Worm (Caenorhabditis elegans): ENCODE data around the gene twk-13.

Gene twk-13

ce11 chrV:12300166-12300565, 37.6 kb downstream of the twk-13 start (continued):
- TF ChIP-seq T26A5.8 (tag; optimal IDR thresholded peaks at IDR 0.05): no peak
- TF ChIP-seq ceh-91 (GFP tag; IDR thresholded peaks at IDR 0.05): no peak
- TF ChIP-seq F22D6.2 (tag; optimal IDR thresholded peaks at IDR 0.05): no peak
- TF ChIP-seq F57A8.1 (GFP tag; optimal IDR thresholded peaks at IDR 0.05): no peak
- TF ChIP-seq lsl-1 (GFP tag; optimal IDR thresholded peaks at IDR 0.05): no peak
- TF ChIP-seq K11D2.4 (GFP tag; IDR thresholded peaks at IDR 0.05): no peak
- no peak for TF ChIP-seq aptf-3 (GFP tag; IDR thresholded peaks at IDR 0.05)
- no peak for TF ChIP-seq Y79H2A.3 (GFP tag; conservative IDR thresholded peaks at IDR 0.05)
- no peak for TF ChIP-seq atf-7 (tag; optimal IDR thresholded peaks at IDR 0.05)
- TF ChIP-seq snpc-1.3 (tag; optimal IDR thresholded peaks at IDR 0.05; ENCODE audit: insufficient read depth): no peak
- no peak for TF ChIP-seq ceh-100 (GFP tag; IDR thresholded peaks at IDR 0.05)
- TF ChIP-seq hrde-1 (tag; optimal IDR thresholded peaks at IDR 0.05; ENCODE audit: borderline replicate concordance): no peak
- TF ChIP-seq attf-6 (GFP tag; IDR thresholded peaks at IDR 0.05): no peak
- peak; percentile 35; the same call in 1 of the 2 replicates for TF ChIP-seq dox-1 (GFP tag; IDR thresholded peaks at IDR 0.05)
- TF ChIP-seq snpc-4 (GFP tag; optimal IDR thresholded peaks at IDR 0.05): no peak
- peak in 1 of 4 experiments; percentile 29 for TF ChIP-seq snpc-4 (tag; optimal IDR thresholded peaks at IDR 0.05)
- TF ChIP-seq cebp-2 (GFP tag; IDR thresholded peaks at IDR 0.05): no peak
- TF ChIP-seq Y53G8AR.9 (GFP tag; conservative IDR thresholded peaks at IDR 0.05): no peak
- no peak for TF ChIP-seq efl-1 (GFP tag; optimal IDR thresholded peaks at IDR 0.05)
- no peak for TF ChIP-seq mel-28 (tag; optimal IDR thresholded peaks at IDR 0.05; ENCODE audit: borderline replicate concordance)
- no peak for TF ChIP-seq nfya-1 (tag; optimal IDR thresholded peaks at IDR 0.05; ENCODE audit: borderline replicate concordance, insufficient read depth)
- no peak for TF ChIP-seq snpc-3.4 (tag; optimal IDR thresholded peaks at IDR 0.05)
- TF ChIP-seq egrh-3 (GFP tag; IDR thresholded peaks at IDR 0.05): no peak
- TF ChIP-seq rec-8 (tag; optimal IDR thresholded peaks at IDR 0.05): no peak
- TF ChIP-seq Y67H2A.10 (GFP tag; conservative IDR thresholded peaks at IDR 0.05): no peak
- no peak for TF ChIP-seq K12H6.12 (tag; optimal IDR thresholded peaks at IDR 0.05)
- no peak for TF ChIP-seq ceh-40 (GFP tag; IDR thresholded peaks at IDR 0.05)
- no peak for TF ChIP-seq nhr-120 (GFP tag; IDR thresholded peaks at IDR 0.05)
- no peak for TF ChIP-seq ztf-22 (GFP tag; optimal IDR thresholded peaks at IDR 0.05)
- TF ChIP-seq dpl-1 (GFP tag; optimal IDR thresholded peaks at IDR 0.05): no peak
- TF ChIP-seq mes-4 (tag; optimal IDR thresholded peaks at IDR 0.05): no peak
- 0 out of 2 replicates have a peak, but pooled peaks have one; percentile 64 for TF ChIP-seq Y56A3A.18 (GFP tag; IDR thresholded peaks at IDR 0.05)
- TF ChIP-seq zfh-2 (GFP tag; conservative IDR thresholded peaks at IDR 0.05): no peak
- no peak for TF ChIP-seq F57C9.4 (tag; optimal IDR thresholded peaks at IDR 0.05)
- TF ChIP-seq ceh-58 (GFP tag; IDR thresholded peaks at IDR 0.05): no peak
- no peak for TF ChIP-seq ztf-6 (GFP tag; IDR thresholded peaks at IDR 0.05)
- TF ChIP-seq sptf-2 (GFP tag; optimal IDR thresholded peaks at IDR 0.05): no peak
- TF ChIP-seq mxl-1 (tag; optimal IDR thresholded peaks at IDR 0.05): no peak
- TF ChIP-seq F33H1.4 (GFP tag; IDR thresholded peaks at IDR 0.05): no peak
- TF ChIP-seq dpff-1 (tag; optimal IDR thresholded peaks at IDR 0.05): no peak
- TF ChIP-seq nfya-2 (GFP tag; IDR thresholded peaks at IDR 0.05): no peak
- no peak for TF ChIP-seq F52B5.7 (tag; optimal IDR thresholded peaks at IDR 0.05)
